Fruit fly (Drosophila melanogaster): ENCODE results near the gene Cpr76Bd.

DNA sequence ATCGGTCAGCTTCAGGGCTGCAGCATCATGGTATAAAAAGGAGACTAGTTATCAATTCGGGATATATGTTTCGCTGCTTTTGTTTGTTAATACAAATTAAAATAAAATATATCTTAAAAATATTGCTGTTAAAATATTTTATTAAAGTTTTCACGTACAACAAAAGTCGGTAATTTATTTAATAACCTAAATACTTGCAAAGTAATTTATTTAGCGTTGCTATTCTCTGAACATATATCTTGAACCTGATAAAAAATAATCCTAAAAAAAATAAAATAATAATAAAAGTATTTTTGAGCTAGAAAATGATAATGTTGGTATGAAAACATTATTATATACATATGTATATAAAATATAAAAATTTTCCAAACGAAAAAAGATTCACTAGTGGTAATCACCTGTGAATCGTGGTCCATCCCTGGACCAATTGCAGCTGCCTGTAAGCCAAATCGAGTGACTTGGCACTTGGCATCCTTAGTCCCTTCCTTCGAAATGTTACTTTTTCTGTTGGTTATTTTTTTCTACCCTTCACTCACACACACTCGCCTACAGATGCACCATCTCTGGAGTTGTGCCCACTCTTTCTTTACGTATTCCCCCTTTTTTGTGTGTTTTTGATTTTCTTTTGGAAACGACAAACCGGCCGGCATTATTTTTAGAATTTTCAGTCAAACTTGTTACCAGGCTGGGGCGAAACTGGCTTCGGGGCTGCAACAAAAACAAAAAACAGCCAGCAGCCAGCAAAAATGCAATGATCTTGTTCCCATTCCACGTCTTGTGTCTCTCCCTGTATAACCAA lies 24.9 kb downstream of the Cpr76Bd start:
- TF ChIP-seq Crg-1 (GFP tag; optimal IDR thresholded peaks at IDR 0.05) = no peak
- TF ChIP-seq tj (GFP tag; optimal IDR thresholded peaks at IDR 0.05) = no peak
- no peak for TF ChIP-seq CG5204 (GFP tag; optimal IDR thresholded peaks at IDR 0.05)
- no peak for TF ChIP-seq CG7101 (tag; optimal IDR thresholded peaks at IDR 0.05)
- TF ChIP-seq CG14711 (tag; optimal IDR thresholded peaks at IDR 0.05) = no peak
- TF ChIP-seq Hr96 (GFP tag; optimal IDR thresholded peaks at IDR 0.05) = no peak
- TF ChIP-seq pad (GFP tag; optimal IDR thresholded peaks at IDR 0.05) = no peak
- no peak for TF ChIP-seq cnc (optimal IDR thresholded peaks at IDR 0.05)
